Worm (Caenorhabditis elegans) whole organism, late embryonic: Measurements from ENCODE around the gene C24H10.3.

Experiments
- C08G9.2 ChIP-seq: sonication (generic microtip); optimal IDR thresholded peaks from 2 replicates; lab custom pipeline; 2016; ENCODE audit warnings: mild to moderate bottlenecking, missing genetic modification characterization, moderate library complexity, missing compliant biosample characterization
- C38D4.7 ChIP-seq: fragments of 200-800 bp; sonication (Bioruptor generic); optimal IDR thresholded peaks from 2 replicates; lab custom pipeline; 2018; ENCODE audit warnings: mild to moderate bottlenecking, missing genetic modification characterization, moderate library complexity, missing compliant biosample characterization
- F13H6.1 ChIP-seq: sonication (generic microtip); optimal IDR thresholded peaks from 2 replicates; lab custom pipeline; 2016; ENCODE audit warnings: missing genetic modification characterization, missing compliant biosample characterization
- K02D7.2 ChIP-seq: sonication (generic microtip); optimal IDR thresholded peaks from 2 replicates; lab custom pipeline; 2017; ENCODE audit warnings: mild to moderate bottlenecking, missing genetic modification characterization, missing compliant biosample characterization
- Y22D7AL.16 ChIP-seq: sonication (generic microtip); optimal IDR thresholded peaks from 2 replicates; lab custom pipeline; 2016; ENCODE audit warnings: missing genetic modification characterization, missing compliant biosample characterization
- ceh-19 ChIP-seq: fragments of 200-800 bp; sonication (Bioruptor generic); optimal IDR thresholded peaks from 2 replicates; lab custom pipeline; 2018; ENCODE audit warnings: mild to moderate bottlenecking, missing genetic modification characterization, missing compliant biosample characterization
- ceh-34 ChIP-seq: sonication (generic microtip); optimal IDR thresholded peaks from 2 replicates; lab custom pipeline; 2016; ENCODE audit warnings: mild to moderate bottlenecking, missing genetic modification characterization, missing compliant biosample characterization
- ceh-45 ChIP-seq: fragments of 200-800 bp; sonication (Bioruptor generic); IDR thresholded peaks from 2 replicates; pipeline ENCODE4 v1.3.6; 2022; ENCODE audit warnings: missing genetic modification reagents, missing genetic modification characterization, missing compliant biosample characterization
- ceh-6 ChIP-seq: fragments of 200-800 bp; sonication (Bioruptor generic); optimal IDR thresholded peaks from 2 replicates; lab custom pipeline; 2018; ENCODE audit warnings: mild to moderate bottlenecking, missing genetic modification characterization, missing compliant biosample characterization
- che-1 ChIP-seq: sonication (generic microtip); optimal IDR thresholded peaks from 2 replicates; lab custom pipeline; 2016; ENCODE audit warnings: mild to moderate bottlenecking, missing genetic modification characterization, missing compliant biosample characterization
- dve-1 ChIP-seq: sonication (generic microtip); optimal IDR thresholded peaks from 2 replicates; lab custom pipeline; 2017; ENCODE audit warnings: antibody characterized with exemption, mild to moderate bottlenecking, missing genetic modification characterization, missing compliant biosample characterization
- elt-2 ChIP-seq: sonication (generic microtip); optimal IDR thresholded peaks from 2 replicates; lab custom pipeline; 2016; ENCODE audit warnings: missing genetic modification reagents, missing genetic modification characterization, missing compliant biosample characterization
- elt-4 ChIP-seq: sonication (generic microtip); optimal IDR thresholded peaks from 2 replicates; lab custom pipeline; 2016; ENCODE audit warnings: missing genetic modification characterization, missing compliant biosample characterization
- ets-4 ChIP-seq: sonication (generic microtip); optimal IDR thresholded peaks from 2 replicates; lab custom pipeline; 2016; ENCODE audit warnings: missing genetic modification characterization, missing compliant biosample characterization
- eyg-1 ChIP-seq: sonication (generic microtip); optimal IDR thresholded peaks from 2 replicates; lab custom pipeline; 2016; ENCODE audit warnings: missing genotype, missing genetic modification characterization, missing compliant biosample characterization
- fax-1 ChIP-seq: sonication (generic microtip); optimal IDR thresholded peaks from 2 replicates; lab custom pipeline; 2016; ENCODE audit warnings: missing genotype, missing genetic modification characterization, missing compliant biosample characterization
- fkh-6 ChIP-seq: sonication (generic microtip); optimal IDR thresholded peaks from 2 replicates; lab custom pipeline; 2016; ENCODE audit warnings: missing genetic modification characterization, missing compliant biosample characterization
- gmeb-2 ChIP-seq: sonication (generic microtip); optimal IDR thresholded peaks from 2 replicates; lab custom pipeline; 2016; ENCODE audit warnings: missing genetic modification characterization, inconsistent platforms, missing compliant biosample characterization
- hlh-13 ChIP-seq: fragments of 200-800 bp; sonication (Bioruptor generic); optimal IDR thresholded peaks from 2 replicates; lab custom pipeline; 2018; ENCODE audit warnings: mild to moderate bottlenecking, missing genetic modification characterization, missing compliant biosample characterization
- hlh-15 ChIP-seq: sonication (generic microtip); optimal IDR thresholded peaks from 2 replicates; lab custom pipeline; 2016; ENCODE audit warnings: missing genetic modification characterization, missing compliant biosample characterization
- hlh-30 ChIP-seq: sonication (generic microtip); optimal IDR thresholded peaks from 2 replicates; lab custom pipeline; 2017; ENCODE audit warnings: antibody characterized with exemption, missing genetic modification characterization, missing compliant biosample characterization; ENCODE audit not compliant: insufficient read depth
- hlh-6 ChIP-seq: sonication (generic microtip); optimal IDR thresholded peaks from 2 replicates; lab custom pipeline; 2016; ENCODE audit warnings: missing genotype, missing genetic modification characterization, missing compliant biosample characterization
- hlh-8 ChIP-seq: sonication (generic microtip); optimal IDR thresholded peaks from 2 replicates; lab custom pipeline; 2016; ENCODE audit warnings: missing genotype, missing genetic modification characterization, missing compliant biosample characterization
- lim-6 ChIP-seq: sonication (generic microtip); optimal IDR thresholded peaks from 2 replicates; lab custom pipeline; 2016; ENCODE audit warnings: missing genetic modification characterization, missing compliant biosample characterization
- lin-11 ChIP-seq: fragments of 200-800 bp; sonication (Bioruptor generic); optimal IDR thresholded peaks from 2 replicates; lab custom pipeline; 2018; ENCODE audit warnings: mild to moderate bottlenecking, missing genetic modification characterization, missing compliant biosample characterization
- madf-2 ChIP-seq: sonication (generic microtip); optimal IDR thresholded peaks from 2 replicates; lab custom pipeline; 2017; ENCODE audit warnings: missing genetic modification characterization, missing compliant biosample characterization
- mec-3 ChIP-seq: sonication (generic microtip); optimal IDR thresholded peaks from 2 replicates; lab custom pipeline; 2016; ENCODE audit warnings: borderline replicate concordance, missing genetic modification characterization, missing compliant biosample characterization
- npax-4 ChIP-seq: sonication (generic microtip); optimal IDR thresholded peaks from 2 replicates; lab custom pipeline; 2016; ENCODE audit warnings: missing genetic modification characterization, missing compliant biosample characterization
- pag-3 ChIP-seq: sonication (generic microtip); optimal IDR thresholded peaks from 2 replicates; lab custom pipeline; 2016; ENCODE audit warnings: missing compliant biosample characterization, missing genetic modification characterization, borderline replicate concordance
- pat-9 ChIP-seq: fragments of 200-800 bp; sonication (Bioruptor generic); optimal IDR thresholded peaks from 2 replicates; lab custom pipeline; 2018; ENCODE audit warnings: mild to moderate bottlenecking, missing genetic modification characterization, moderate library complexity, missing compliant biosample characterization
- pha-2 ChIP-seq: sonication (generic microtip); optimal IDR thresholded peaks from 2 replicates; lab custom pipeline; 2017; ENCODE audit warnings: mild to moderate bottlenecking, missing genetic modification characterization, missing compliant biosample characterization
- pqm-1 ChIP-seq: sonication (generic microtip); optimal IDR thresholded peaks from 2 replicates; lab custom pipeline; 2016; ENCODE audit warnings: missing genetic modification characterization, missing compliant biosample characterization
- pros-1 ChIP-seq: fragments of 150-350 bp; optimal IDR thresholded peaks from 2 replicates; lab custom pipeline; 2014; ENCODE audit warnings: missing biosample characterization, missing genetic modification reagents, missing genetic modification characterization
- ref-2 ChIP-seq: sonication (generic microtip); optimal IDR thresholded peaks from 2 replicates; lab custom pipeline; 2016; ENCODE audit warnings: missing genetic modification characterization, missing compliant biosample characterization
- rnt-1 ChIP-seq: sonication (generic microtip); optimal IDR thresholded peaks from 2 replicates; lab custom pipeline; 2016; ENCODE audit warnings: missing genetic modification characterization, missing compliant biosample characterization
- sdc-2 ChIP-seq: sonication (generic microtip); optimal IDR thresholded peaks from 2 replicates; lab custom pipeline; 2016; ENCODE audit warnings: missing genotype, missing genetic modification characterization, missing compliant biosample characterization
- sox-4 ChIP-seq: sonication (generic microtip); optimal IDR thresholded peaks from 2 replicates; lab custom pipeline; 2017; ENCODE audit warnings: mild to moderate bottlenecking, missing genetic modification characterization, inconsistent platforms, missing compliant biosample characterization
- tbx-2 ChIP-seq: sonication (generic microtip); optimal IDR thresholded peaks from 2 replicates; lab custom pipeline; 2016; ENCODE audit warnings: missing genetic modification characterization, missing compliant biosample characterization
- tbx-7 ChIP-seq: sonication (generic microtip); optimal IDR thresholded peaks from 2 replicates; lab custom pipeline; 2016; ENCODE audit warnings: missing genotype, missing genetic modification characterization, missing compliant biosample characterization
- ttx-3 ChIP-seq: sonication (generic microtip); optimal IDR thresholded peaks from 2 replicates; lab custom pipeline; 2016; ENCODE audit warnings: missing genetic modification reagents, missing genetic modification characterization, missing compliant biosample characterization
- unc-3 ChIP-seq, 2 experiments: fragments of 200-800 bp in 1 of 2; sonication (Bioruptor generic) in 1 of 2; sonication (generic microtip) in 1 of 2; conservative IDR thresholded peaks in 1 of 2; optimal IDR thresholded peaks in 1 of 2; 2 replicates each; pipeline versions ENCODE4 v1.3.6 to Lab custom; 2016 to 2022; ENCODE audit warnings: missing compliant biosample characterization in 2 of 2, missing genetic modification characterization in 2 of 2, missing genetic modification reagents in 1 of 2
- unc-42 ChIP-seq: sonication (generic microtip); optimal IDR thresholded peaks from 2 replicates; lab custom pipeline; 2016; ENCODE audit warnings: missing genotype, missing genetic modification characterization, missing compliant biosample characterization
- unc-55 ChIP-seq: sonication (generic microtip); optimal IDR thresholded peaks from 2 replicates; lab custom pipeline; 2017; ENCODE audit warnings: missing biosample characterization, missing genetic modification reagents, missing genetic modification characterization
- unc-86 ChIP-seq: sonication (generic microtip); optimal IDR thresholded peaks from 2 replicates; lab custom pipeline; 2016; ENCODE audit warnings: missing genetic modification characterization, missing compliant biosample characterization
- ztf-16 ChIP-seq: sonication (generic microtip); optimal IDR thresholded peaks from 2 replicates; lab custom pipeline; 2017; ENCODE audit warnings: missing genetic modification characterization, missing compliant biosample characterization

Gene C24H10.3

ce11 chrX:5038812-5039211 is 22.0 kb upstream of the C24H10.3 start:
- TF ChIP-seq hlh-6 (tag; lab: Kevin White, UChicago), result no peak
- no peak for TF ChIP-seq hlh-15 (tag; lab: Kevin White, UChicago)
- TF ChIP-seq unc-55 (GFP tag; lab: Kevin White, UChicago), result peak; percentile 81
- no peak for TF ChIP-seq ztf-16 (tag; lab: Kevin White, UChicago)

ce11 chrX:5040038-5040437 is 20.8 kb upstream of the C24H10.3 start:
- no peak for TF ChIP-seq pha-2 (tag; lab: Kevin White, UChicago)
- TF ChIP-seq elt-2 (tag; lab: Kevin White, UChicago), result no peak
- TF ChIP-seq ztf-16 (tag; lab: Kevin White, UChicago), result no peak
- no peak for TF ChIP-seq ceh-45 (GFP tag; lab: Robert Waterston, UW)

- TF ChIP-seq gmeb-2 (tag; lab: Kevin White, UChicago), result no peak
- TF ChIP-seq madf-2 (tag; lab: Kevin White, UChicago), result no peak
- no peak for TF ChIP-seq ceh-19
- TF ChIP-seq pqm-1, result no peak
- TF ChIP-seq C38D4.7 (GFP tag; lab: Kevin White, UChicago), result no peak
- TF ChIP-seq rnt-1 (tag; lab: Kevin White, UChicago), result no peak
- TF ChIP-seq dve-1 (tag; lab: Kevin White, UChicago), result no peak
- TF ChIP-seq tbx-7 (tag; lab: Kevin White, UChicago), result no peak
- no peak for TF ChIP-seq tbx-2 (tag; lab: Kevin White, UChicago)
- TF ChIP-seq unc-3 (GFP tag; conservative IDR thresholded peaks at IDR 0.05; lab: Robert Waterston, UW), result no peak
- TF ChIP-seq unc-3 (tag; optimal IDR thresholded peaks at IDR 0.05; lab: Kevin White, UChicago), result no peak
- no peak for TF ChIP-seq K02D7.2 (tag; lab: Kevin White, UChicago)
- TF ChIP-seq hlh-30, result no peak
- no peak for TF ChIP-seq unc-86
- TF ChIP-seq pros-1 (tag; lab: Kevin White, UChicago), result no peak
- no peak for TF ChIP-seq fax-1 (tag; lab: Kevin White, UChicago)
Measured at ce11 chrX:5043887-5044286, 17.0 kb upstream of the C24H10.3 start, which contains the start of gene Y64H9A.2. Gene Y64H9A.2, plus strand, starts transcription at chrX:5043976.

- TF ChIP-seq che-1 (tag; lab: Kevin White, UChicago), result peak; percentile 79
- peak; percentile 66 for TF ChIP-seq gmeb-2 (tag; lab: Kevin White, UChicago)
- TF ChIP-seq hlh-8 (tag; lab: Kevin White, UChicago), result peak; percentile 79
- TF ChIP-seq C38D4.7 (GFP tag; lab: Kevin White, UChicago), result peak; percentile 34
- peak; percentile 87 for TF ChIP-seq pqm-1
- peak; percentile 66 for TF ChIP-seq F13H6.1
- peak; percentile 95 for TF ChIP-seq madf-2 (tag; lab: Kevin White, UChicago)
- TF ChIP-seq lin-11, result peak; percentile 79
- peak; percentile 25 for TF ChIP-seq ceh-34
- peak; percentile 1 for TF ChIP-seq ztf-16 (tag; lab: Kevin White, UChicago)
- TF ChIP-seq Y22D7AL.16 (tag; lab: Kevin White, UChicago), result peak; percentile 92
- peak; percentile 39 for TF ChIP-seq C08G9.2
- TF ChIP-seq unc-42 (tag; lab: Kevin White, UChicago), result peak; percentile 18
- peak; percentile 37 for TF ChIP-seq eyg-1 (tag; lab: Kevin White, UChicago)
- TF ChIP-seq lim-6, result peak; percentile 68
- TF ChIP-seq ceh-19, result peak; percentile 73
- TF ChIP-seq elt-4 (tag; lab: Kevin White, UChicago), result peak; percentile 80
- TF ChIP-seq ceh-6 (GFP tag; lab: Kevin White, UChicago), result peak; percentile 59
- TF ChIP-seq pat-9 (tag; lab: Kevin White, UChicago), result peak; percentile 77
- TF ChIP-seq fkh-6 (tag; lab: Kevin White, UChicago), result peak; percentile 84
- peak; percentile 34 for TF ChIP-seq ets-4
- TF ChIP-seq ttx-3 (tag; lab: Kevin White, UChicago), result peak; percentile 15
- TF ChIP-seq fax-1 (tag; lab: Kevin White, UChicago), result peak; percentile 56
- peak; percentile 29 for TF ChIP-seq elt-2 (tag; lab: Kevin White, UChicago)
- TF ChIP-seq ref-2 (tag; lab: Kevin White, UChicago), result peak; percentile 56
- peak; percentile 74 for TF ChIP-seq K02D7.2 (tag; lab: Kevin White, UChicago)
- TF ChIP-seq hlh-13 (GFP tag; lab: Kevin White, UChicago), result peak; percentile 89
- peak; percentile 76 for TF ChIP-seq sox-4 (tag; lab: Kevin White, UChicago)
- TF ChIP-seq pag-3 (tag; lab: Kevin White, UChicago), result peak; percentile 83
- TF ChIP-seq npax-4, result peak; percentile 31
- TF ChIP-seq mec-3 (tag; lab: Kevin White, UChicago), result peak; percentile 28
- peak; percentile 93 for TF ChIP-seq tbx-2 (tag; lab: Kevin White, UChicago)
- TF ChIP-seq sdc-2 (tag; lab: Kevin White, UChicago), result peak; percentile 38
Measured at ce11 chrX:5056199-5056598, 4.7 kb upstream of the C24H10.3 start.
